Fruit fly (Drosophila melanogaster) whole organism, adult: Measurements from ENCODE around the gene VhaSFD.

ENCODE experiments used
- CG33017 ChIP-seq: fragments of 200-800 bp; sonication (Bioruptor generic); optimal IDR thresholded peaks from 2 replicates; lab custom pipeline; 2018; ENCODE audit warnings: missing biosample characterization, mild to moderate bottlenecking, missing genetic modification characterization, moderate library complexity
- CG5204 ChIP-seq: fragments of 200-800 bp; sonication (Bioruptor generic); optimal IDR thresholded peaks from 2 replicates; lab custom pipeline; 2016; ENCODE audit warnings: missing biosample characterization, missing genetic modification characterization
- Crg-1 ChIP-seq: fragments of 200-800 bp; sonication (Bioruptor generic); optimal IDR thresholded peaks from 2 replicates; lab custom pipeline; 2016; ENCODE audit warnings: missing biosample characterization, missing genetic modification characterization
- Hr96 ChIP-seq: fragments of 200-800 bp; sonication (Bioruptor generic); optimal IDR thresholded peaks from 2 replicates; lab custom pipeline; 2016; ENCODE audit warnings: missing biosample characterization, missing genetic modification characterization
- Mnt ChIP-seq: fragments of 200-800 bp; sonication (Bioruptor generic); optimal IDR thresholded peaks from 2 replicates; lab custom pipeline; 2016; ENCODE audit warnings: missing biosample characterization, mild to moderate bottlenecking, missing genetic modification characterization
- kay ChIP-seq: fragments of 200-800 bp; sonication (Bioruptor generic); peaks from one replicate; lab custom pipeline; 2016; ENCODE audit warnings: missing biosample characterization, missing genetic modification characterization, borderline replicate concordance
- pad ChIP-seq: fragments of 200-800 bp; sonication (Bioruptor generic); optimal IDR thresholded peaks from 3 replicates; lab custom pipeline; 2017; ENCODE audit warnings: missing biosample characterization, missing genetic modification characterization, mild to moderate bottlenecking, moderate library complexity, missing genetic modification reagents
- tj ChIP-seq: fragments of 200-800 bp; sonication (Bioruptor generic); optimal IDR thresholded peaks from 3 replicates; lab custom pipeline; 2017; ENCODE audit warnings: missing biosample characterization, mild to moderate bottlenecking, missing genetic modification characterization, moderate library complexity
- toe ChIP-seq: fragments of 200-800 bp; sonication (Bioruptor generic); optimal IDR thresholded peaks from 2 replicates; lab custom pipeline; 2016; ENCODE audit warnings: missing biosample characterization, missing genetic modification characterization

- no peak for TF ChIP-seq tj
- TF ChIP-seq pad (GFP tag; lab: Kevin White, UChicago), result no peak
- TF ChIP-seq Mnt (GFP tag; lab: Kevin White, UChicago), result no peak
- TF ChIP-seq kay (GFP tag; lab: Kevin White, UChicago), result no peak
- TF ChIP-seq CG5204 (GFP tag; lab: Kevin White, UChicago), result no peak
- TF ChIP-seq CG33017, result no peak
- no peak for TF ChIP-seq Crg-1 (GFP tag; lab: Kevin White, UChicago)
- no peak for TF ChIP-seq toe
- no peak for TF ChIP-seq Hr96 (GFP tag; lab: Kevin White, UChicago)
Observed at dm6 chr2L:16718446-16719173, 9.0 kb downstream of the VhaSFD start.
